Worm (Caenorhabditis elegans): Measurements from ENCODE around the gene cts-1.

cts-1 gene

DNA sequence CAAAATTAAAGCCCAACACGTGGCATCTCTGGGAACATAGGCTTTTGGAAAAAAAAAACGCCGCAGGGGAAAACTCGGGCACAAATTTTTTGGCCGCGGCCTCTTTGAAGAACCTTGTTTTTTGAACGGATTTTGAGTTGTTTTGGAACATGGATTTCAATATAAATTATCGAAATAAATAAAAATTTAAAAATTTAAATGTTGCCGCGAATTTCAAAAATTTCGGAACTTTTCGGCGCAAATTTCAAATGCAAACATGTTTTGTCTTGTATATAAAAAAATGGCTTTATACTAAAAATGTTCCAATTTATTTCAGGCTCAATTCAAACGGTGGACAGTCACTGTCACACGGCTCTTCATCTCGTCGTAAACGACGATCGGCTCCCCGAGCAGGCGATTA lies 27.6 kb upstream of the cts-1 start:
- peak; percentile 56 for TF ChIP-seq nhr-85 (tag)
- no peak for TF ChIP-seq snu-23 (GFP tag; optimal IDR thresholded peaks at IDR 0.05)
- TF ChIP-seq nhr-28 (tag; optimal IDR thresholded peaks at IDR 0.05): no peak

DNA sequence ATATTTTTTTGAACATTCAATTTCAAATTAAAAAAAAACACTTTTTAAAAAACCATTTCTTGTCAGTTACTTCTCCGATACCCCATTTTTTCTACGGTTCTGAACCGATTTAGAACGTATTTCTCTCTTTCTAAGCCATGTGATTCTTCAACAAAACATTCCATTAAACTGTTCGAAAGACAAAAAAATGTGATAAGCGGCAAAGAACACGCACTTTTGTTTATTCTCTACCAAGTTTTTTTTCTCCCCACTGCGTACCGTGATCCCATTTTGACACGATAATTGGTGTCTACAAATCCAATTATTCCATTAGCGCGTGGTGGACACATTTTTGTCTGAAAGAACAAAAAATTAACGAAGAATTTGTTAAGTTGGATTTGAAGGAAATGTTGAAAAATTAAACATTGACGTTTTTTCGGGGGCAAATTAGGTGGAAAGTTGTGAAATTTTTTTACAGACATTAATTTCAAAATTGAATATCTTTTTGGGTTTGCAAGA lies 24.9 kb upstream of the cts-1 start:
- TF ChIP-seq ceh-8 (GFP tag; optimal IDR thresholded peaks at IDR 0.05) (peak; percentile 95), unc-86 (tag; optimal IDR thresholded peaks at IDR 0.05) (no peak), nhr-85 (tag) (peak; percentile 86), pag-3 (tag; optimal IDR thresholded peaks at IDR 0.05; ENCODE audit: borderline replicate concordance, insufficient read depth) (no peak), mep-1 (tag; optimal IDR thresholded peaks at IDR 0.05) (no peak), lin-14 (GFP tag; optimal IDR thresholded peaks at IDR 0.05) (peak; percentile 42), nhr-19 (GFP tag; conservative IDR thresholded peaks at IDR 0.05) (peak; percentile 49), blmp-1 (tag; optimal IDR thresholded peaks at IDR 0.05) (peak; percentile 22), grh-1 (GFP tag; IDR thresholded peaks at IDR 0.05) (0 out of 2 replicates have a peak, but pooled peaks have one; percentile 16), nhr-71 (tag; optimal IDR thresholded peaks at IDR 0.05) (peak; percentile 24), elt-3 (tag; optimal IDR thresholded peaks at IDR 0.05) (peak in 1 of 6 experiments; percentile 77)

DNA sequence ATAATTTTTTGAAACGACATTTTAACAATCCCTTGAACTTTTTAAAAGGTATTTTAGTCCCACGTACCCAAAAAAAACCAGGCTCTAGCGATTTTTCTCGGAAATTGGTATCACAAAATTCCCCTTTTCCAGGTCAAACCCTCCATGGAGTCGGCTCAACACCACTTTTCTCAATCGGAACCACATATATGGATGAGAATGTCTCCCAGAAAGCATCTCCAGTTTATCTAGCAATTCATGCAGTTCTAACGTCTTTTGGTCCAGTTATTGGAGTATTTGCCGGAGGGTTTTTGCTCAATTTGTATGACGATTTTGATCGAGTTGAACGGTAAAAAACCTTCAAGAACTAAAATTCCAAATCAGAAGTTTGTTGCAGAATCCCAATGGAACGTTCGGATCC lies 23.6 kb upstream of the cts-1 start:
- TF ChIP-seq lin-15B (tag; optimal IDR thresholded peaks at IDR 0.05): no peak
- TF ChIP-seq skn-1 (tag; optimal IDR thresholded peaks at IDR 0.05): no peak
- no peak for TF ChIP-seq snu-23 (GFP tag; optimal IDR thresholded peaks at IDR 0.05)
- TF ChIP-seq fos-1 (tag; optimal IDR thresholded peaks at IDR 0.05): no peak
- TF ChIP-seq tlp-1 (tag; optimal IDR thresholded peaks at IDR 0.05): no peak
- TF ChIP-seq C16A3.4 (tag; optimal IDR thresholded peaks at IDR 0.05): no peak
- TF ChIP-seq fkh-8 (tag; optimal IDR thresholded peaks at IDR 0.05): no peak
- no peak for TF ChIP-seq lin-14 (GFP tag; optimal IDR thresholded peaks at IDR 0.05)
- TF ChIP-seq mdl-1 (tag; optimal IDR thresholded peaks at IDR 0.05): no peak
- TF ChIP-seq ceh-8 (GFP tag; optimal IDR thresholded peaks at IDR 0.05): no peak
- TF ChIP-seq ceh-90 (tag; optimal IDR thresholded peaks at IDR 0.05): no peak
- no peak for TF ChIP-seq ets-5 (GFP tag; IDR thresholded peaks at IDR 0.05)

DNA sequence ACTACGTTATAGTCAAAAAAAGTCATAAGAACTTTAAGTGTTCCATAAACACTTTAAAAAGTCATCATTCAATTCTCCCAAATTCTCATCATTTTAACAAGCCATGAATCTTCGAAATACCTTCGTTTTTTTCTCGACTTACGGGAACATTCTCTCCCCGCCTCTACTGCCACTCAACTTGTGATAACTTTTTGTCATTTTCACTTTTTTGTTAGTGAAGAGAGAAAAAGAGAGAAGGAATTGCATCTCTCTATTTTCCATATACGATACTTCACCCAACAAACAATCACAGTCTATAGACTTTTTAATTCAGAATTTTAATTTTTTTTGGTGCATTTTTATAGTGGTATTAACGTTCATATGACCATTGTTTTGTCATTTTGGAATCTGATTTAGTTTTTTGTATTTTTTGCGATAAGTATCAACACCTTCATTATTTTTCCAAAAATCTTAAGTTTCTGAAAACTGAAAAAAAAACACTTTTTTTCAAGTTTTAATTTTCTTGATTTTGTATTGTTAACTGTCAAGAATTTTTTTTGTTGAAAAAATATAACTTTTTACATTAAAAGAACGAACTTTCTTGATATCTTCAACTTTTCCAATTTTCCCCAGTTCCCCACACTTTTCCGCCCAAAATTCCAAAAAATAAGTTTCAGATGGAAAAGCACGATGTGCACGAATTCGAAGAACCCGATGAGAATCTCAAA lies 22.2 kb upstream of the cts-1 start, which contains the start of gene Y70G10A.3:
TSS of gene Y70G10A.3 (plus strand) at position 657 of the 707 bp plus-strand sequence.
- TF ChIP-seq nhr-71 (tag; optimal IDR thresholded peaks at IDR 0.05) (peak; percentile 10), lin-35 (GFP tag; optimal IDR thresholded peaks at IDR 0.05) (peak in 1 of 2 experiments; percentile 5), nhr-20 (tag; optimal IDR thresholded peaks at IDR 0.05) (peak; percentile 9), blmp-1 (tag; optimal IDR thresholded peaks at IDR 0.05) (peak; percentile 92), lin-14 (GFP tag; optimal IDR thresholded peaks at IDR 0.05) (peak; percentile 16), ceh-90 (tag; optimal IDR thresholded peaks at IDR 0.05) (no peak), elt-3 (tag; optimal IDR thresholded peaks at IDR 0.05) (peak in 1 of 6 experiments; percentile 78), snu-23 (GFP tag; optimal IDR thresholded peaks at IDR 0.05) (peak; percentile 26), nhr-85 (tag) (peak; percentile 71), fkh-10 (GFP tag; optimal IDR thresholded peaks at IDR 0.05) (no peak)

DNA sequence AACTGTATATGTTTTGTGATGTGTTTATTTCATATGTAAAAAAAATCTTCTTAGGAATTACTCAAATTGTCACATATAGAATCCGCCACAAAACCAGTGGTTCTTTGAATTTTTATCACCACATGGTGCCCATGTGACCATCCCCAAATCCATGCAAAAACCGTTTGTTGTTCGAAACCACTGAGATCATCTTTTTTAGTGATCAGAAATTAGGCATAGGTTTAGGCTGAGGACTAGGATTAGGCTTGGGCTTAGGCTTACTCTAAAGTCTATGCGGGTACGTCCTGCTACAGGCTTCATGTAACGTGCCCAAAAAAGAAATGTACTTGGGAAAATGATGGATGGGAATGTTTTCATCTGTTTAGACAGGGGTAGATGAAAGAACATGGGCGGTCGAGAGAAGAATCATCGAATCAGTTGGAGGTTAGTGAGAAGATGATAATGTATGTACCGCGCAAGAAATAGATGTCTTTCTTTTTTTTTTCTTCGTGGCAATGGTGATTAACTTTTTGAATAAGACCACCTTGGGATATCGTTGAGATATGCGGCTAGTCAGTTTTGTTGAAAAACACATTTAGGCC lies 19.9 kb upstream of the cts-1 start:
- TF ChIP-seq vab-15 (tag; optimal IDR thresholded peaks at IDR 0.05) (no peak), F16B12.6 (tag; optimal IDR thresholded peaks at IDR 0.05) (no peak), jun-1 (tag; optimal IDR thresholded peaks at IDR 0.05) (no peak), ets-5 (GFP tag; IDR thresholded peaks at IDR 0.05) (no peak), blmp-1 (tag; optimal IDR thresholded peaks at IDR 0.05) (peak; percentile 62), elt-3 (tag; optimal IDR thresholded peaks at IDR 0.05) (peak in 2 of 6 experiments; percentile 19 to 79), sox-4 (tag; optimal IDR thresholded peaks at IDR 0.05) (no peak), xbp-1 (tag; optimal IDR thresholded peaks at IDR 0.05) (no peak), mab-9 (GFP tag; IDR thresholded peaks at IDR 0.05) (no peak), nhr-20 (tag; optimal IDR thresholded peaks at IDR 0.05) (peak; percentile 27), ztf-11 (tag; optimal IDR thresholded peaks at IDR 0.05) (no peak), aha-1 (tag; optimal IDR thresholded peaks at IDR 0.05) (no peak), nhr-71 (tag; optimal IDR thresholded peaks at IDR 0.05) (peak; percentile 37), lin-35 (GFP tag; optimal IDR thresholded peaks at IDR 0.05) (peak in 1 of 2 experiments; percentile 36), ama-1 (optimal IDR thresholded peaks at IDR 0.05) (no peak), mdl-1 (tag; optimal IDR thresholded peaks at IDR 0.05) (peak in 1 of 2 experiments; percentile 15), unc-130 (tag; optimal IDR thresholded peaks at IDR 0.05) (no peak), aly-2 (tag; optimal IDR thresholded peaks at IDR 0.05) (no peak), nhr-47 (tag; optimal IDR thresholded peaks at IDR 0.05) (no peak), nhr-90 (tag; optimal IDR thresholded peaks at IDR 0.05; ENCODE audit: poor library complexity) (peak; percentile 27), C34B4.2 (tag; optimal IDR thresholded peaks at IDR 0.05) (no peak), lin-13 (GFP tag; optimal IDR thresholded peaks at IDR 0.05) (no peak), nhr-85 (tag) (peak; percentile 52), C16A3.4 (tag; optimal IDR thresholded peaks at IDR 0.05) (no peak), lin-14 (GFP tag; optimal IDR thresholded peaks at IDR 0.05) (peak; percentile 51), nhr-19 (GFP tag; conservative IDR thresholded peaks at IDR 0.05) (peak; percentile 28; the same call in 1 of the 2 replicates)

Data from whole organism, L1 larva.